Worm (Caenorhabditis elegans) whole organism, young adult: ENCODE measurements around the gene srw-62.

Experiments used
- F37B4.10 ChIP-seq: fragments of 200-800 bp; sonication (Bioruptor generic); IDR thresholded peaks from 2 replicates; pipeline ENCODE4 v1.3.6; 2022; ENCODE audit warnings: missing genetic modification characterization, missing compliant biosample characterization
- F39B2.1 ChIP-seq: fragments of 200-800 bp; sonication (Bioruptor generic); IDR thresholded peaks from 2 replicates; pipeline ENCODE4 v1.3.6; 2022; ENCODE audit warnings: missing genetic modification reagents, missing genetic modification characterization, missing compliant biosample characterization
- Y67H2A.10 ChIP-seq: fragments of 200-800 bp; sonication (Bioruptor generic); conservative IDR thresholded peaks from 2 replicates; pipeline ENCODE4 v1.3.6; 2022; ENCODE audit warnings: missing genetic modification reagents, missing genetic modification characterization, missing compliant biosample characterization
- attf-6 ChIP-seq: fragments of 200-800 bp; sonication (Bioruptor generic); IDR thresholded peaks from 2 replicates; pipeline ENCODE4 v1.3.6; 2022; ENCODE audit warnings: missing genetic modification reagents, missing genetic modification characterization, missing compliant biosample characterization
- chd-7 ChIP-seq: sonication (generic microtip); optimal IDR thresholded peaks from 2 replicates; lab custom pipeline; 2016; ENCODE audit warnings: mild to moderate bottlenecking, missing genetic modification characterization, moderate library complexity, missing compliant biosample characterization
- dpl-1 ChIP-seq: fragments of 150-350 bp; optimal IDR thresholded peaks from 2 replicates; lab custom pipeline; 2014; ENCODE audit warnings: missing biosample characterization, missing genetic modification reagents, missing genetic modification characterization
- ets-4 ChIP-seq: fragments of 200-800 bp; sonication (Bioruptor generic); optimal IDR thresholded peaks from 2 replicates; lab custom pipeline; 2018; ENCODE audit warnings: mild to moderate bottlenecking, missing genetic modification characterization, missing compliant biosample characterization
- fkh-3 ChIP-seq: sonication (generic microtip); optimal IDR thresholded peaks from 2 replicates; lab custom pipeline; 2016; ENCODE audit warnings: mild to moderate bottlenecking, missing genetic modification characterization, missing compliant biosample characterization
- sea-2 ChIP-seq: fragments of 200-800 bp; sonication (Bioruptor generic); IDR thresholded peaks from 2 replicates; pipeline ENCODE4 v1.3.6; 2022; ENCODE audit warnings: missing genetic modification characterization, missing compliant biosample characterization
- ztf-18 ChIP-seq: sonication (generic microtip); optimal IDR thresholded peaks from 2 replicates; lab custom pipeline; 2016; ENCODE audit warnings: missing genotype, mild to moderate bottlenecking, missing genetic modification characterization, missing compliant biosample characterization
- ztf-3 ChIP-seq: fragments of 200-800 bp; sonication (Bioruptor generic); optimal IDR thresholded peaks from 2 replicates; lab custom pipeline; 2018; ENCODE audit warnings: mild to moderate bottlenecking, missing genetic modification characterization, missing compliant biosample characterization

- TF ChIP-seq Y67H2A.10 (GFP tag; lab: Robert Waterston, UW) (no peak), F37B4.10 (no peak), dpl-1 (GFP tag; lab: Kevin White, UChicago) (no peak), ztf-3 (GFP tag; lab: Kevin White, UChicago) (no peak), ets-4 (GFP tag; lab: Kevin White, UChicago) (no peak), F39B2.1 (GFP tag; lab: Robert Waterston, UW) (no peak), attf-6 (GFP tag; lab: Robert Waterston, UW) (no peak), ztf-18 (tag; lab: Kevin White, UChicago) (no peak), fkh-3 (tag; lab: Kevin White, UChicago) (no peak), sea-2 (GFP tag; lab: Robert Waterston, UW) (no peak), chd-7 (tag; lab: Kevin White, UChicago) (no peak)
Measured at ce11 chrII:7803174-7803573, 22.0 kb upstream of the srw-62 start.
